Worm (Caenorhabditis elegans): Measurements from ENCODE around the gene C09B9.2.
A peak's percentile ranks its signal among the peaks of the same experiment; 100 is the strongest.

Gene C09B9.2

ce11 chrIV:5016461-5016860, 12.6 kb upstream of the C09B9.2 start, which contains the start of gene ssq-4:
TSS of gene ssq-4 (plus strand) at chrIV:5016479.
- peak; percentile 83 for TF ChIP-seq set-16 (GFP tag; IDR thresholded peaks at IDR 0.05)

- TF ChIP-seq set-16 (GFP tag; IDR thresholded peaks at IDR 0.05): peak; percentile 82
These were observed 12.0 kb upstream of the C09B9.2 start, which contains the start of gene T28H11.7 for ce11 chrIV:5017075-5017474. TSS of gene T28H11.7 (minus strand) at chrIV:5017175.

ce11 chrIV:5020533-5020932, 8.6 kb upstream of the C09B9.2 start, which contains the start of gene T28H11.8:
TSS of gene T28H11.8 (minus strand) at chrIV:5020633.
- TF ChIP-seq aha-1 (tag) (peak; percentile 30), fkh-10 (GFP tag; optimal IDR thresholded peaks at IDR 0.05) (no peak)

- no peak for TF ChIP-seq pqm-1 (tag; optimal IDR thresholded peaks at IDR 0.05)
- TF ChIP-seq gei-8 (GFP tag; optimal IDR thresholded peaks at IDR 0.05): no peak
- no peak for TF ChIP-seq nhr-111 (GFP tag; optimal IDR thresholded peaks at IDR 0.05)
- no peak for TF ChIP-seq unc-130 (GFP tag; optimal IDR thresholded peaks at IDR 0.05)
- no peak for TF ChIP-seq fkh-10 (GFP tag; optimal IDR thresholded peaks at IDR 0.05)
- no peak for TF ChIP-seq attf-4 (tag; optimal IDR thresholded peaks at IDR 0.05)
- no peak for TF ChIP-seq mep-1 (tag; optimal IDR thresholded peaks at IDR 0.05)
- TF ChIP-seq lsy-2 (tag; optimal IDR thresholded peaks at IDR 0.05): no peak
- TF ChIP-seq ceh-62 (tag; optimal IDR thresholded peaks at IDR 0.05): no peak
- TF ChIP-seq F49E8.2 (tag; optimal IDR thresholded peaks at IDR 0.05; ENCODE audit: borderline replicate concordance): no peak
- no peak for TF ChIP-seq ztf-11 (tag; optimal IDR thresholded peaks at IDR 0.05)
- no peak for TF ChIP-seq zag-1 (tag; optimal IDR thresholded peaks at IDR 0.05)
These were observed 3.4 kb upstream of the C09B9.2 start, which contains the start of gene C09B9.85 for ce11 chrIV:5025646-5026045. TSS of gene C09B9.85 (minus strand) at chrIV:5025746.

- TF ChIP-seq lin-38 (GFP tag; IDR thresholded peaks at IDR 0.05): no peak
- no peak for TF ChIP-seq ceh-20 (GFP tag; IDR thresholded peaks at IDR 0.05)
- TF ChIP-seq aha-1 (tag): peak; percentile 90
- TF ChIP-seq pha-4 (GFP tag; IDR thresholded peaks at IDR 0.05): no peak
- TF ChIP-seq pha-4 (tag; optimal IDR thresholded peaks at IDR 0.05): no peak
These were observed 2.3 kb downstream of the C09B9.2 start for ce11 chrIV:5031346-5031745.

- TF ChIP-seq ZK337.2 (GFP tag; IDR thresholded peaks at IDR 0.05): no peak
- no peak for TF ChIP-seq ces-1 (GFP tag; optimal IDR thresholded peaks at IDR 0.05)
- TF ChIP-seq spr-3 (GFP tag; optimal IDR thresholded peaks at IDR 0.05): no peak
- no peak for TF ChIP-seq ceh-20 (GFP tag; IDR thresholded peaks at IDR 0.05)
- TF ChIP-seq lin-29 (GFP tag; IDR thresholded peaks at IDR 0.05): no peak
- TF ChIP-seq lir-3 (tag; optimal IDR thresholded peaks at IDR 0.05): no peak
- TF ChIP-seq nhr-42 (GFP tag; IDR thresholded peaks at IDR 0.05): no peak
- TF ChIP-seq dve-1 (tag; optimal IDR thresholded peaks at IDR 0.05; ENCODE audit: insufficient read depth): no peak
These were observed 4.2 kb downstream of the C09B9.2 start, which contains the start of gene C09B9.4 for ce11 chrIV:5033276-5033675. TSS of gene C09B9.4 (minus strand) at chrIV:5033376.

- TF ChIP-seq madf-5 (GFP tag; IDR thresholded peaks at IDR 0.05) (no peak), php-3 (GFP tag; IDR thresholded peaks at IDR 0.05) (no peak), spr-1 (tag; optimal IDR thresholded peaks at IDR 0.05) (no peak), fkh-10 (GFP tag; optimal IDR thresholded peaks at IDR 0.05) (no peak), dve-1 (tag; optimal IDR thresholded peaks at IDR 0.05; ENCODE audit: insufficient read depth) (no peak), ceh-44 (GFP tag; IDR thresholded peaks at IDR 0.05) (no peak), ceh-28 (tag; optimal IDR thresholded peaks at IDR 0.05) (no peak), lin-29 (GFP tag; IDR thresholded peaks at IDR 0.05) (no peak), D1046.2 (GFP tag; IDR thresholded peaks at IDR 0.05) (no peak), F44E2.7 (GFP tag; IDR thresholded peaks at IDR 0.05) (no peak), hlh-11 (tag; optimal IDR thresholded peaks at IDR 0.05) (no peak), ZK546.5 (tag; optimal IDR thresholded peaks at IDR 0.05) (no peak), ama-1 (optimal IDR thresholded peaks at IDR 0.05) (no peak), saeg-2 (GFP tag; IDR thresholded peaks at IDR 0.05) (no peak), dpl-1 (GFP tag; optimal IDR thresholded peaks at IDR 0.05) (no peak), pqm-1 (tag; optimal IDR thresholded peaks at IDR 0.05) (no peak), nhr-28 (tag; optimal IDR thresholded peaks at IDR 0.05) (no peak)
These were observed 8.4 kb downstream of the C09B9.2 start, which contains the start of gene C09B9.1 for ce11 chrIV:5037489-5037888. TSS of gene C09B9.1 (plus strand) at chrIV:5037789.
